Worm (Caenorhabditis elegans): Measurements from ENCODE around the gene str-124.
A peak's percentile ranks its signal among the peaks of the same experiment; 100 is the strongest.

Gene str-124

DNA sequence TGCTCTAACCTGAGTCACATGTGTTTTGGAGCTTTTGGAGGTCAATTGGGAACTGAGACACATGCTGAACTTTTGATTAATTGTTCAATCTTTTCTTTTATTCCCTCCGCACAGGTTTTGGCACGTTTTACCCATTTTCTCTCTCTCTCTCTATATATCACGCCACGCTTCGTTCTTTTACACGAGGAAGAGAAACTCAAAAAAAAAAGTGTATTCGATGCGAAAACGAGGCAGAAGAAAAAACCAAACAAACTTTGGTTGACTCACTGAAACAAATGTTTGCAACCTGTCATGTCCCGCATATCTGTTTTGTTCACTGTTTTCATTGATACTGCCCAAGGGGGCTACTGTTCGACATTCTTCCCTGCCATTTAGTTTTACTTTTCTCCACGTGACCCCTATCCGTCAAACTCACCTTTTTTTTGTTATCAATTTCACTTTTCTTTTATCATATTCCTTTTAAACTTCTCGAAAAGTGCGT lies 26.4 kb upstream of the str-124 start:
- TF ChIP-seq lin-11 (tag; optimal IDR thresholded peaks at IDR 0.05) (no peak), mdl-1 (tag; optimal IDR thresholded peaks at IDR 0.05) (peak in 1 of 2 experiments; percentile 40), skn-1 (tag; optimal IDR thresholded peaks at IDR 0.05) (no peak), blmp-1 (tag; optimal IDR thresholded peaks at IDR 0.05; ENCODE audit: insufficient read depth) (peak; percentile 80), nhr-129 (tag; optimal IDR thresholded peaks at IDR 0.05) (peak; percentile 49), sma-3 (GFP tag; optimal IDR thresholded peaks at IDR 0.05) (peak; percentile 52), sma-9 (GFP tag; optimal IDR thresholded peaks at IDR 0.05) (peak; percentile 67), sma-9 (tag; optimal IDR thresholded peaks at IDR 0.05) (no peak), nhr-25 (tag; optimal IDR thresholded peaks at IDR 0.05) (peak; percentile 57), C34F6.9 (tag; optimal IDR thresholded peaks at IDR 0.05) (peak; percentile 27), ztf-11 (tag; optimal IDR thresholded peaks at IDR 0.05) (no peak), fos-1 (tag; optimal IDR thresholded peaks at IDR 0.05) (peak; percentile 3)

DNA sequence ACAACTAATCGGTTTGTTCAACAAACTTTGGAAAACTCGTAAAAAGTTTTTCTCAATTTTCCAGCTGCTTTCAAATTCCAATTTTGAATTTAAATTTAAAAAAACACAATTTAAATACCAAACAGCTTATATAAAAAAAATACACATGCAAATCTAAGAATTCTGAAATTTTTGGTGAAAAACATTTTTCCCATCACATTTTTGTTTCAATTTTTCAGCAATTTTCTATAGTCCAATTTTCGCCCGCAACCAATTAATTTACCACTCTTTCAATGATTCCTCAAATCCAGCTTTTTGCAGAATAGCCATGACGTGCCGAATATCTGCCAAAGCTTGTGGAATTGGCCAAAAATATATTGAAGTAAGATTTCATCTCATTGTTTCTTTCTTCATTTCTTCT lies 25.9 kb upstream of the str-124 start, which contains the start of gene cept-1:
cept-1 (plus strand) TSS at position 301 of the 400 bp plus-strand sequence.
- TF ChIP-seq blmp-1 (tag; optimal IDR thresholded peaks at IDR 0.05; ENCODE audit: insufficient read depth), result no peak
- TF ChIP-seq peb-1 (tag; optimal IDR thresholded peaks at IDR 0.05), result no peak
- TF ChIP-seq nhr-10 (tag; optimal IDR thresholded peaks at IDR 0.05), result no peak
- no peak for TF ChIP-seq lin-39 (tag; optimal IDR thresholded peaks at IDR 0.05)
- no peak for TF ChIP-seq skn-1 (tag; optimal IDR thresholded peaks at IDR 0.05)
- TF ChIP-seq ceh-16 (tag; optimal IDR thresholded peaks at IDR 0.05), result no peak
- TF ChIP-seq ZK546.5 (tag; optimal IDR thresholded peaks at IDR 0.05), result no peak
- no peak for TF ChIP-seq fos-1 (tag; optimal IDR thresholded peaks at IDR 0.05)
- TF ChIP-seq nhr-11 (tag; optimal IDR thresholded peaks at IDR 0.05), result no peak
- TF ChIP-seq dmd-4 (tag; optimal IDR thresholded peaks at IDR 0.05), result no peak
- no peak for TF ChIP-seq nhr-237 (tag; optimal IDR thresholded peaks at IDR 0.05)

DNA sequence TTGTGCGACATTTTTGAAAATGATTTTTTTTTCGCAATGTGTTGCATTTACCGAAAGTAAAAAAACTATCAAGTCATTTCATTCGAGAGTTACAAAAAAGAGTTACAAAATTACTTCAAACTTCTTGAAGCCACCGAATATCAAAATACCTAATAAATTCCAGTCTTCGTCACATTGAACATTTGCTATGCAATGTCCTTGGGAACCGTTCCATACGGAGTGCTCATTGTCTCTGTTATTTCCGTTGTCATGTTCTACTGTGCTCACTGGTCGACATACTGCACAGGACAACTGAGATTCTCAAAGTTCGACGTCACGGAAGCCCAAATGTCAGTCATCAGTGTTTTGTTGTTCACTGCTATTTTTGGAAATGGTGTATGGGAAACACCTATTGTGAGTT lies 23.7 kb upstream of the str-124 start:
- TF ChIP-seq ama-1 (optimal IDR thresholded peaks at IDR 0.05) (no peak), aly-2 (tag; optimal IDR thresholded peaks at IDR 0.05) (no peak), mab-5 (tag; optimal IDR thresholded peaks at IDR 0.05) (no peak), nhr-10 (tag; optimal IDR thresholded peaks at IDR 0.05) (no peak), ceh-82 (tag; optimal IDR thresholded peaks at IDR 0.05) (no peak), gmeb-1 (tag; optimal IDR thresholded peaks at IDR 0.05) (no peak), alr-1 (tag; optimal IDR thresholded peaks at IDR 0.05) (no peak), ztf-1 (GFP tag; conservative IDR thresholded peaks at IDR 0.05) (no peak), unc-39 (tag; optimal IDR thresholded peaks at IDR 0.05) (no peak), F13H6.1 (tag; optimal IDR thresholded peaks at IDR 0.05) (no peak), ceh-16 (tag; optimal IDR thresholded peaks at IDR 0.05) (no peak), peb-1 (tag; optimal IDR thresholded peaks at IDR 0.05) (no peak), skn-1 (tag; optimal IDR thresholded peaks at IDR 0.05) (no peak), elt-3 (tag; optimal IDR thresholded peaks at IDR 0.05) (no peak), ztf-4 (tag; optimal IDR thresholded peaks at IDR 0.05) (no peak), fos-1 (tag; optimal IDR thresholded peaks at IDR 0.05) (no peak), elt-1 (tag; optimal IDR thresholded peaks at IDR 0.05) (no peak), C34F6.9 (tag; optimal IDR thresholded peaks at IDR 0.05) (no peak)

DNA sequence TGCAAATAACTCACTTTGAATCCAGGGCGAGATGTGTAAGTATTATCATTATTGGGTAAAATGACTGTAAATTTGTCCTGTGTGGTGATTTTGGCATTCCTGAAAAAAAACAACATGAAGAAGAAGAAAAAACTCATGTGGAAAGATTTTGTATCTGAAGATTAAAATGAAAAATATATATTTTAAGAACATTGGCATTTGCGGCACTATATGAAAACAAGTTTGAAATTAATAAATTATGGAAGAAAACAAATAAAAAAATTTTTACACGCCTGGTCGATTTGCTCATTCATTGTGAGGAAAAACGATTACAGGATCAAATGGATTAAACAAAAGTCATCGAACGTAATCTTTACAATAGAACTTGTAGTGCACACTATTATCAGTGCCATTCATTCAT lies 18.0 kb upstream of the str-124 start, which contains the start of gene ilc-17.1:
ilc-17.1 (minus strand) TSS at position 101 of the 400 bp plus-strand sequence.
- no peak for TF ChIP-seq ama-1 (optimal IDR thresholded peaks at IDR 0.05)
- no peak for TF ChIP-seq nhr-21 (tag; optimal IDR thresholded peaks at IDR 0.05)

DNA sequence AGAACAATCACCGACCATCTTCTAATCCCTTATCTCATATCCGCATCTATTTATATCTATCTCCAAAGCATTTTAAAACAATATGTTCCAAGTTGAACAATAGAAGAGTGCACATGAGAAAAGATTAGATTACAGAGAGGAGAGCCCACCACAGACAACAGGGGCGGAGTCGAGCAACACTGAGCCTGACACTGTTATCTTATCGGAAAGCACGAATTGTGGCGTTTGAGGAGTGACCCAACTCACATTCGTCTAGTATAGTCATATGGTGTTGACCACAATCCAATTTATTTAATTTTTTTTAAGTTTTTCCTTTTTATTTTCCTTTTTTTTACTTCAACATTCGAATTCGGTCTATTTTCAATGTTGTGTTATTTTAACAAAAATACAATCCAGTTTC lies 7.0 kb upstream of the str-124 start:
- TF ChIP-seq egl-27 (tag; optimal IDR thresholded peaks at IDR 0.05) (no peak), sma-9 (GFP tag; optimal IDR thresholded peaks at IDR 0.05) (peak; percentile 37), sma-9 (tag; optimal IDR thresholded peaks at IDR 0.05) (no peak), F13H6.1 (tag; optimal IDR thresholded peaks at IDR 0.05) (peak; percentile 39), lin-39 (tag; optimal IDR thresholded peaks at IDR 0.05) (no peak), nhr-77 (tag; optimal IDR thresholded peaks at IDR 0.05) (no peak), lin-11 (tag; optimal IDR thresholded peaks at IDR 0.05) (no peak), nhr-10 (tag; optimal IDR thresholded peaks at IDR 0.05) (no peak), alr-1 (tag; optimal IDR thresholded peaks at IDR 0.05) (no peak), nhr-129 (tag; optimal IDR thresholded peaks at IDR 0.05) (no peak), ztf-1 (GFP tag; conservative IDR thresholded peaks at IDR 0.05) (no peak), nhr-11 (tag; optimal IDR thresholded peaks at IDR 0.05) (no peak), C34F6.9 (tag; optimal IDR thresholded peaks at IDR 0.05) (no peak), zag-1 (tag; optimal IDR thresholded peaks at IDR 0.05) (no peak), fos-1 (tag; optimal IDR thresholded peaks at IDR 0.05) (peak; percentile 25), blmp-1 (tag; optimal IDR thresholded peaks at IDR 0.05; ENCODE audit: insufficient read depth) (no peak), mbf-1 (tag; optimal IDR thresholded peaks at IDR 0.05) (no peak), sem-4 (tag; optimal IDR thresholded peaks at IDR 0.05) (no peak), unc-39 (tag; optimal IDR thresholded peaks at IDR 0.05) (no peak), sma-3 (GFP tag; optimal IDR thresholded peaks at IDR 0.05) (no peak), skn-1 (tag; optimal IDR thresholded peaks at IDR 0.05) (no peak), nhr-12 (tag; optimal IDR thresholded peaks at IDR 0.05) (no peak), nhr-237 (tag; optimal IDR thresholded peaks at IDR 0.05) (no peak), ztf-4 (tag; optimal IDR thresholded peaks at IDR 0.05) (no peak), lsy-2 (tag; optimal IDR thresholded peaks at IDR 0.05) (no peak)

Data from whole organism, L2 larva.